Fruit fly (Drosophila melanogaster): ENCODE data around the gene CG5783.

Gene CG5783

DNA sequence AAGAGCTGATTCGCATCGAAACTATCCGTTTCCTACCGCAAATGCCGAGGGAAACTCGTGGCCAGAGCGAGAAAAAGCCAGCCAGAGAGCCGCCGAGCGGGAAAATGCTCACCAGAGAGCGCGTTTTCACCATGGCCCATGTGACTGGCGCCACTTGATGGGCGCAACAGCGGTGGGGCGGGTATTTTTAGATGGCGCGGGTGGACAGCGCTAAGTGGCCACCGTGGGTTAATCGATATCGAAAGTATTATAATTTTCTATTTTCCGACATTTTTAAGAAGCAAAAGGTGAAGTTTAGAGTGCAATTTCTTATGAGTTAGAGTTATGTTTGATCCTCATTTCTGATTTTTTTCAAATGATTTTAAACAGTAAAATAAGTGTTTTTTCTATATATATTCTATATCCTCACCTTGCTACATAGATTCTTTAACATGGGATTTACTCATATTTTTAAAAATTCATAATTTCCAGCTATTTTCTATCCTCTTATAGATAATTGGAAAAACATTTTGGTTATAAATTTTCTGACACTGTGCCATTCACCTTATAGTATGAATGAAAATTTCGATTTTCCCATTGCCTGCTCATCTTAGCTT, 28.9 kb downstream of the CG5783 start, which contains the start of gene Ptp36E (continued):
- TF ChIP-seq Dp (GFP tag; optimal IDR thresholded peaks at IDR 0.05) = no peak
- TF ChIP-seq Awh (GFP tag; IDR thresholded peaks at IDR 0.05) = peak; percentile 65
- TF ChIP-seq zfh2 (GFP tag; optimal IDR thresholded peaks at IDR 0.05) = peak; percentile 45
- no peak for TF ChIP-seq dm (GFP tag; optimal IDR thresholded peaks at IDR 0.05)
- no peak for TF ChIP-seq CG14710 (tag; optimal IDR thresholded peaks at IDR 0.05)
- no peak for TF ChIP-seq br (optimal IDR thresholded peaks at IDR 0.05)
- peak; percentile 71 for TF ChIP-seq Hr3 (GFP tag; optimal IDR thresholded peaks at IDR 0.05)
- TF ChIP-seq lilli (GFP tag; optimal IDR thresholded peaks at IDR 0.05) = peak; percentile 42
- TF ChIP-seq CG1233 (GFP tag; optimal IDR thresholded peaks at IDR 0.05) = peak; percentile 79
- TF ChIP-seq Xrp1 (GFP tag; IDR thresholded peaks at IDR 0.05) = peak; percentile 84
- TF ChIP-seq Doc2 (GFP tag; IDR thresholded peaks at IDR 0.05) = no peak
- TF ChIP-seq CG3163 (GFP tag; optimal IDR thresholded peaks at IDR 0.05) = no peak
- no peak for TF ChIP-seq Mes4 (GFP tag; optimal IDR thresholded peaks at IDR 0.05)
- TF ChIP-seq CG14014 (GFP tag; IDR thresholded peaks at IDR 0.05) = peak; percentile 81
- no peak for TF ChIP-seq grn (GFP tag; optimal IDR thresholded peaks at IDR 0.05)
- TF ChIP-seq hkb (optimal IDR thresholded peaks at IDR 0.05) = no peak
- peak; percentile 90 for TF ChIP-seq hkb (GFP tag; IDR thresholded peaks at IDR 0.05)
- TF ChIP-seq PHDP (tag; optimal IDR thresholded peaks at IDR 0.05) = peak; percentile 91
- TF ChIP-seq amos (GFP tag; IDR thresholded peaks at IDR 0.05; ENCODE audit: partially characterized antibody) = no peak
- TF ChIP-seq CG17359 (tag; optimal IDR thresholded peaks at IDR 0.05) = peak; percentile 86
- peak; percentile 90 for TF ChIP-seq CG13424 (tag; optimal IDR thresholded peaks at IDR 0.05)
- TF ChIP-seq CG6272 (GFP tag; IDR thresholded peaks at IDR 0.05) = peak; percentile 54
- no peak for TF ChIP-seq Sin3A (optimal IDR thresholded peaks at IDR 0.05)
- no peak for TF ChIP-seq CG3065 (GFP tag; optimal IDR thresholded peaks at IDR 0.05)
- peak; percentile 33 for TF ChIP-seq CG7786 (GFP tag; optimal IDR thresholded peaks at IDR 0.05)
- no peak for TF ChIP-seq sc (optimal IDR thresholded peaks at IDR 0.05)
- TF ChIP-seq sc (GFP tag; optimal IDR thresholded peaks at IDR 0.05) = peak; percentile 69
- peak; percentile 49 for TF ChIP-seq CG8359 (GFP tag; optimal IDR thresholded peaks at IDR 0.05; ENCODE audit: borderline replicate concordance)
- TF ChIP-seq CG2712 (tag; optimal IDR thresholded peaks at IDR 0.05) = peak; percentile 89
- peak; percentile 79 for TF ChIP-seq Fer2 (tag; optimal IDR thresholded peaks at IDR 0.05)
- TF ChIP-seq CG14860 (GFP tag; IDR thresholded peaks at IDR 0.05; ENCODE audit: partially characterized antibody) = no peak
- peak; percentile 40 for TF ChIP-seq caup (GFP tag; optimal IDR thresholded peaks at IDR 0.05; ENCODE audit: severe bottlenecking)
- TF ChIP-seq nau (GFP tag; optimal IDR thresholded peaks at IDR 0.05) = peak; percentile 70
- TF ChIP-seq CG2202 (tag; optimal IDR thresholded peaks at IDR 0.05) = no peak
- TF ChIP-seq CG13287 (GFP tag; IDR thresholded peaks at IDR 0.05; ENCODE audit: partially characterized antibody) = no peak
- TF ChIP-seq CG15479 (GFP tag; optimal IDR thresholded peaks at IDR 0.05) = no peak
- peak in 1 of 2 experiments; percentile 83 for TF ChIP-seq Hr51 (GFP tag; optimal IDR thresholded peaks at IDR 0.05)
- peak; percentile 87 for TF ChIP-seq cwo (GFP tag; optimal IDR thresholded peaks at IDR 0.05)
- peak; percentile 85 for TF ChIP-seq CG2120 (GFP tag; optimal IDR thresholded peaks at IDR 0.05)
- TF ChIP-seq Atf-2 (GFP tag; optimal IDR thresholded peaks at IDR 0.05) = peak; percentile 12
- peak; percentile 95 for TF ChIP-seq CG2678 (tag; optimal IDR thresholded peaks at IDR 0.05)
- peak; percentile 50; the same call in 1 of the 3 replicates for TF ChIP-seq sr (GFP tag; IDR thresholded peaks at IDR 0.05)
- no peak for TF ChIP-seq mirr (GFP tag; optimal IDR thresholded peaks at IDR 0.05)
- peak in 1 of 2 experiments; percentile 83 for TF ChIP-seq dpn (GFP tag; optimal IDR thresholded peaks at IDR 0.05)
- peak; percentile 92 for TF ChIP-seq sens (GFP tag)
- peak; percentile 77 for TF ChIP-seq sug (tag; optimal IDR thresholded peaks at IDR 0.05)
- no peak for TF ChIP-seq oc (tag; optimal IDR thresholded peaks at IDR 0.05)
- TF ChIP-seq pfk (GFP tag; optimal IDR thresholded peaks at IDR 0.05) = no peak
- TF ChIP-seq CG17802 (tag; optimal IDR thresholded peaks at IDR 0.05) = peak; percentile 17
- TF ChIP-seq pita (GFP tag; optimal IDR thresholded peaks at IDR 0.05) = no peak
- TF ChIP-seq CG10267 (tag; optimal IDR thresholded peaks at IDR 0.05) = peak; percentile 69

Data from whole organism, embryonic.